Fruit fly (Drosophila melanogaster) whole organism, embryonic: ENCODE data around the gene CG5968.
A peak's percentile ranks its signal among the peaks of the same experiment; 100 is the strongest.

Source experiments
- CG10147 ChIP-seq: fragments of 200-800 bp; sonication (Bioruptor generic); optimal IDR thresholded peaks from 2 replicates; lab custom pipeline; 2019; ENCODE audit warnings: missing biosample characterization, mild to moderate bottlenecking, missing genetic modification characterization, moderate library complexity
- CG10366 ChIP-seq: fragments of 200-800 bp; sonication (Bioruptor generic); IDR thresholded peaks from 2 replicates; pipeline ENCODE4 v1.3.6; 2022; ENCODE audit warnings: missing biosample characterization, missing genetic modification characterization
- CG10654 ChIP-seq: fragments of 200-800 bp; sonication (Bioruptor generic); optimal IDR thresholded peaks from 2 replicates; lab custom pipeline; 2016; ENCODE audit warnings: missing biosample characterization, missing genetic modification characterization
- CG11093 ChIP-seq: fragments of 200-800 bp; sonication (Bioruptor generic); IDR thresholded peaks from 3 replicates; pipeline ENCODE4 v1.3.6; 2022; ENCODE audit warnings: missing biosample characterization, missing genetic modification characterization
- CG11398 ChIP-seq: fragments of 200-800 bp; sonication (Bioruptor generic); optimal IDR thresholded peaks from 2 replicates; lab custom pipeline; 2016; ENCODE audit warnings: missing biosample characterization, missing genetic modification characterization
- CG1233 ChIP-seq: fragments of 200-800 bp; sonication (Bioruptor generic); optimal IDR thresholded peaks from 4 replicates; lab custom pipeline; 2018; ENCODE audit warnings: missing biosample characterization, mild to moderate bottlenecking, missing genetic modification characterization
- CG14860 ChIP-seq: fragments of 200-800 bp; sonication (Bioruptor generic); IDR thresholded peaks from 3 replicates; pipeline ENCODE4 v1.3.6; 2022; ENCODE audit warnings: missing biosample characterization, missing genetic modification characterization; ENCODE audit not compliant: partially characterized antibody
- CG14965 ChIP-seq: fragments of 200-800 bp; sonication (Bioruptor generic); optimal IDR thresholded peaks from 2 replicates; lab custom pipeline; 2016; ENCODE audit warnings: missing biosample characterization, missing genetic modification characterization, borderline replicate concordance
- CG1647 ChIP-seq: fragments of 200-800 bp; sonication (Bioruptor generic); optimal IDR thresholded peaks from 3 replicates; lab custom pipeline; 2016; ENCODE audit warnings: missing biosample characterization, missing genetic modification characterization
- CG16815 ChIP-seq: fragments of 200-800 bp; sonication (Bioruptor generic); optimal IDR thresholded peaks from 3 replicates; lab custom pipeline; 2017; ENCODE audit warnings: missing biosample characterization, mild to moderate bottlenecking, missing genetic modification characterization
- CG16863 ChIP-seq: fragments of 200-800 bp; sonication (Bioruptor generic); optimal IDR thresholded peaks from 3 replicates; lab custom pipeline; 2016; ENCODE audit warnings: missing biosample characterization, missing genetic modification characterization
- CG18599 ChIP-seq: fragments of 200-800 bp; sonication (Bioruptor generic); optimal IDR thresholded peaks from 3 replicates; lab custom pipeline; 2017; ENCODE audit warnings: missing biosample characterization, missing genetic modification characterization, mild to moderate bottlenecking, moderate library complexity, missing genetic modification reagents
- CG30020 ChIP-seq: fragments of 200-800 bp; optimal IDR thresholded peaks from 2 replicates; lab custom pipeline; 2019; ENCODE audit warnings: missing biosample characterization, mild to moderate bottlenecking, missing genetic modification characterization, moderate library complexity
- CG30431 ChIP-seq: fragments of 200-800 bp; sonication (Bioruptor generic); optimal IDR thresholded peaks from 2 replicates; lab custom pipeline; 2017; ENCODE audit warnings: missing biosample characterization, missing genetic modification characterization
- CG3281 ChIP-seq: fragments of 200-800 bp; sonication (Bioruptor generic); optimal IDR thresholded peaks from 3 replicates; lab custom pipeline; 2017; ENCODE audit warnings: missing biosample characterization, mild to moderate bottlenecking, missing genetic modification characterization
- CG4617 ChIP-seq: fragments of 200-800 bp; sonication (Bioruptor generic); optimal IDR thresholded peaks from 3 replicates; lab custom pipeline; 2016; ENCODE audit warnings: missing biosample characterization, missing genetic modification characterization, borderline replicate concordance
- CG5180 ChIP-seq: fragments of 200-800 bp; sonication (Bioruptor generic); optimal IDR thresholded peaks from 3 replicates; lab custom pipeline; 2017; ENCODE audit warnings: missing biosample characterization, missing genetic modification characterization, mild to moderate bottlenecking, moderate library complexity, missing genetic modification reagents
- CG6689 ChIP-seq: fragments of 200-800 bp; sonication (Bioruptor generic); IDR thresholded peaks from 2 replicates; pipeline ENCODE4 v1.3.6; 2022; ENCODE audit warnings: missing biosample characterization, missing genetic modification characterization
- CG6765 ChIP-seq: fragments of 200-800 bp; sonication (Bioruptor generic); optimal IDR thresholded peaks from 3 replicates; lab custom pipeline; 2017; ENCODE audit warnings: missing biosample characterization, mild to moderate bottlenecking, missing genetic modification characterization
- CG7271 ChIP-seq: fragments of 200-800 bp; sonication (Bioruptor generic); optimal IDR thresholded peaks from 2 replicates; lab custom pipeline; 2018; ENCODE audit warnings: missing biosample characterization, mild to moderate bottlenecking, missing genetic modification characterization, moderate library complexity
- CG8944 ChIP-seq: fragments of 200-800 bp; sonication (Bioruptor generic); optimal IDR thresholded peaks from 3 replicates; lab custom pipeline; 2016; ENCODE audit warnings: missing biosample characterization, missing genetic modification characterization
- D19A ChIP-seq: fragments of 200-800 bp; optimal IDR thresholded peaks from 3 replicates; lab custom pipeline; 2019; ENCODE audit warnings: missing biosample characterization, mild to moderate bottlenecking, missing genetic modification characterization, moderate library complexity
- Dad ChIP-seq: fragments of 200-800 bp; sonication (Bioruptor generic); optimal IDR thresholded peaks from 3 replicates; lab custom pipeline; 2016; ENCODE audit warnings: missing biosample characterization, missing genetic modification characterization
- Dip2 ChIP-seq: fragments of 200-800 bp; sonication (Bioruptor generic); IDR thresholded peaks from 2 replicates; pipeline ENCODE4 v1.3.6; 2022; ENCODE audit warnings: missing biosample characterization, missing genetic modification characterization
- Doc3 ChIP-seq: fragments of 200-800 bp; sonication (Bioruptor generic); IDR thresholded peaks from 3 replicates; pipeline ENCODE4 v1.3.6; 2022; ENCODE audit warnings: missing biosample characterization, missing genetic modification characterization; ENCODE audit not compliant: partially characterized antibody
- E2f2 ChIP-seq: fragments of 200-800 bp; sonication (Bioruptor generic); IDR thresholded peaks from 2 replicates; pipeline ENCODE4 v1.3.6; 2022; ENCODE audit warnings: missing biosample characterization, missing genetic modification characterization
- Fer2 ChIP-seq: fragments of 200-800 bp; sonication (Bioruptor generic); optimal IDR thresholded peaks from 2 replicates; lab custom pipeline; 2018; ENCODE audit warnings: missing biosample characterization, mild to moderate bottlenecking, missing genetic modification characterization, moderate library complexity
- HHEX ChIP-seq: fragments of 200-800 bp; sonication (Bioruptor generic); optimal IDR thresholded peaks from 3 replicates; lab custom pipeline; 2017; ENCODE audit warnings: missing biosample characterization, mild to moderate bottlenecking, missing genetic modification characterization, missing genetic modification reagents
- Hmx ChIP-seq: fragments of 200-800 bp; sonication (Bioruptor generic); optimal IDR thresholded peaks from 2 replicates; lab custom pipeline; 2016; ENCODE audit warnings: missing biosample characterization, missing genetic modification characterization
- Hr51 ChIP-seq, 2 experiments: fragments of 200-800 bp; sonication (Bioruptor generic); optimal IDR thresholded peaks; 2 replicates in 1 of 2; 3 replicates in 1 of 2; lab custom pipeline; 2016 to 2018; ENCODE audit warnings: missing biosample characterization in 2 of 2, missing genetic modification characterization in 2 of 2, mild to moderate bottlenecking in 1 of 2, moderate library complexity in 1 of 2
- Lim3 ChIP-seq: fragments of 200-800 bp; sonication (Bioruptor generic); IDR thresholded peaks from 2 replicates; pipeline ENCODE4 v1.3.6; 2022; ENCODE audit warnings: missing biosample characterization, missing genetic modification characterization
- PHDP ChIP-seq: fragments of 200-800 bp; sonication (Bioruptor generic); optimal IDR thresholded peaks from 3 replicates; lab custom pipeline; 2018; ENCODE audit warnings: missing biosample characterization, mild to moderate bottlenecking, missing genetic modification characterization, moderate library complexity
- Ptx1 ChIP-seq: fragments of 200-800 bp; sonication (Bioruptor generic); IDR thresholded peaks from 2 replicates; pipeline ENCODE4 v1.3.6; 2022; ENCODE audit warnings: missing biosample characterization, missing genetic modification characterization
- ab ChIP-seq: fragments of 200-800 bp; sonication (Bioruptor generic); optimal IDR thresholded peaks from 2 replicates; lab custom pipeline; 2016; ENCODE audit warnings: missing biosample characterization, missing genetic modification characterization
- bab2 ChIP-seq: fragments of 200-800 bp; sonication (Bioruptor generic); optimal IDR thresholded peaks from 2 replicates; lab custom pipeline; 2016; ENCODE audit warnings: missing biosample characterization, missing genetic modification characterization
- bsh ChIP-seq, 2 experiments: fragments of 200-800 bp; sonication (Bioruptor generic); optimal IDR thresholded peaks; 2 replicates each; lab custom pipeline; 2017 to 2018; ENCODE audit warnings: mild to moderate bottlenecking in 2 of 2, missing biosample characterization in 2 of 2, missing genetic modification characterization in 2 of 2, moderate library complexity in 1 of 2
- cato ChIP-seq: fragments of 200-800 bp; sonication (Bioruptor generic); optimal IDR thresholded peaks from 2 replicates; lab custom pipeline; 2016; ENCODE audit warnings: missing biosample characterization, missing genetic modification characterization, borderline replicate concordance
- disco-r ChIP-seq: fragments of 200-800 bp; sonication (Bioruptor generic); optimal IDR thresholded peaks from 2 replicates; lab custom pipeline; 2016; ENCODE audit warnings: missing biosample characterization, missing genetic modification characterization
- dysf ChIP-seq: fragments of 200-800 bp; sonication (Bioruptor generic); IDR thresholded peaks from 3 replicates; pipeline ENCODE4 v1.3.6; 2022; ENCODE audit warnings: missing biosample characterization, missing genetic modification characterization
- ems ChIP-seq: fragments of 200-800 bp; sonication (Bioruptor generic); optimal IDR thresholded peaks from 3 replicates; lab custom pipeline; 2016; ENCODE audit warnings: missing biosample characterization, missing genetic modification characterization
- gro ChIP-seq: fragments of 200-800 bp; sonication (Bioruptor generic); optimal IDR thresholded peaks from 2 replicates; lab custom pipeline; 2016; ENCODE audit warnings: missing biosample characterization, missing genetic modification characterization
- kah ChIP-seq: fragments of 200-800 bp; sonication (Bioruptor generic); optimal IDR thresholded peaks from 2 replicates; lab custom pipeline; 2018; ENCODE audit warnings: missing biosample characterization, mild to moderate bottlenecking, missing genetic modification characterization
- kni ChIP-seq: fragments of 200-800 bp; sonication (Bioruptor generic); optimal IDR thresholded peaks from 3 replicates; lab custom pipeline; 2017; ENCODE audit warnings: mild to moderate bottlenecking, missing biosample characterization, missing genetic modification reagents, missing genetic modification characterization
- lab ChIP-seq: fragments of 200-800 bp; sonication (Bioruptor generic); optimal IDR thresholded peaks from 3 replicates; lab custom pipeline; 2017; ENCODE audit warnings: missing biosample characterization, missing genetic modification characterization, mild to moderate bottlenecking, moderate library complexity, missing genetic modification reagents
- pfk ChIP-seq: fragments of 200-800 bp; sonication (Bioruptor generic); optimal IDR thresholded peaks from 2 replicates; lab custom pipeline; 2018; ENCODE audit warnings: missing biosample characterization, mild to moderate bottlenecking, missing genetic modification characterization, moderate library complexity
- sens-2 ChIP-seq: fragments of 200-800 bp; sonication (Bioruptor generic); IDR thresholded peaks from 2 replicates; pipeline ENCODE4 v1.3.6; 2022; ENCODE audit warnings: missing biosample characterization, missing genetic modification characterization
- sim ChIP-seq: fragments of 200-800 bp; sonication (Bioruptor generic); IDR thresholded peaks from 2 replicates; pipeline ENCODE4 v1.3.6; 2022; ENCODE audit warnings: missing biosample characterization, missing genetic modification characterization
- sna ChIP-seq: fragments of 200-800 bp; sonication (Bioruptor generic); IDR thresholded peaks from 2 replicates; pipeline ENCODE4 v1.3.6; 2022; ENCODE audit warnings: missing biosample characterization, missing genetic modification characterization; ENCODE audit not compliant: partially characterized antibody
- tap ChIP-seq: fragments of 200-800 bp; optimal IDR thresholded peaks from 3 replicates; lab custom pipeline; 2019; ENCODE audit warnings: missing biosample characterization, mild to moderate bottlenecking, missing genetic modification characterization, moderate library complexity
- twi ChIP-seq: fragments of 200-800 bp; optimal IDR thresholded peaks from 2 replicates; lab custom pipeline; 2019; ENCODE audit warnings: missing biosample characterization, mild to moderate bottlenecking, missing genetic modification characterization, moderate library complexity

CG5968 gene

dm6 chr2L:16526015-16526518, 23.7 kb downstream of the CG5968 start (continued):
- TF ChIP-seq D19A (peak; percentile 56), CG4617 (no peak), CG1233 (GFP tag; lab: Kevin White, UChicago) (no peak), cato (GFP tag; lab: Kevin White, UChicago) (no peak), dysf (GFP tag; lab: Robert Waterston, UW) (no peak), CG5180 (no peak), CG30020 (tag; lab: Kevin White, UChicago) (no peak), Hmx (GFP tag; lab: Kevin White, UChicago) (no peak), CG18599 (GFP tag; lab: Kevin White, UChicago) (peak; percentile 32), CG7271 (tag; lab: Kevin White, UChicago) (no peak), Fer2 (no peak), CG10147 (no peak), ems (no peak), Hr51 (GFP tag; optimal IDR thresholded peaks at IDR 0.05; lab: Kevin White, UChicago) (peak in 1 of 2 experiments; percentile 2), CG11093 (GFP tag; lab: Robert Waterston, UW) (no peak), sna (GFP tag; lab: Robert Waterston, UW) (0 out of 2 replicates have a peak, but pooled peaks have one; percentile 31), CG16863 (GFP tag; lab: Kevin White, UChicago) (no peak), HHEX (GFP tag; lab: Kevin White, UChicago) (peak; percentile 32), bab2 (GFP tag; lab: Kevin White, UChicago) (no peak), sens-2 (GFP tag; lab: Robert Waterston, UW) (no peak), Dad (GFP tag; lab: Kevin White, UChicago) (no peak), CG8944 (GFP tag; lab: Kevin White, UChicago) (no peak), CG11398 (GFP tag; lab: Kevin White, UChicago) (no peak), Ptx1 (0 out of 2 replicates have a peak, but pooled peaks have one; percentile 21), E2f2 (peak; percentile 35; the same call in 1 of the 2 replicates), twi (tag; lab: Kevin White, UChicago) (peak; percentile 1), gro (peak; percentile 80), sim (no peak), CG16815 (no peak), ab (GFP tag; lab: Kevin White, UChicago) (no peak), lab (GFP tag; lab: Kevin White, UChicago) (peak; percentile 52), Lim3 (GFP tag; lab: Robert Waterston, UW) (no peak), CG14965 (no peak), CG30431 (GFP tag; lab: Kevin White, UChicago) (no peak), CG14860 (no peak), tap (tag; lab: Kevin White, UChicago) (peak; percentile 8), CG1647 (no peak), kah (GFP tag; lab: Kevin White, UChicago) (peak; percentile 43), disco-r (GFP tag; lab: Kevin White, UChicago) (no peak), CG6689 (GFP tag; lab: Robert Waterston, UW) (0 out of 2 replicates have a peak, but pooled peaks have one; percentile 7), CG3281 (GFP tag; lab: Kevin White, UChicago) (no peak), Doc3 (GFP tag; lab: Robert Waterston, UW) (no peak), bsh (GFP tag; optimal IDR thresholded peaks at IDR 0.05; lab: Kevin White, UChicago) (peak; percentile 8 to 57), PHDP (tag; lab: Kevin White, UChicago) (peak; percentile 15), CG6765 (GFP tag; lab: Kevin White, UChicago) (no peak), Dip2 (GFP tag; lab: Robert Waterston, UW) (no peak), kni (GFP tag; lab: Kevin White, UChicago) (peak; percentile 93), CG10366 (no peak), CG10654 (GFP tag; lab: Kevin White, UChicago) (no peak), pfk (GFP tag; lab: Kevin White, UChicago) (no peak)
